Worm (Caenorhabditis elegans): Measurements from ENCODE around the gene Y39A1A.2.
A peak's percentile ranks its signal among the peaks of the same experiment; 100 is the strongest.

Y39A1A.2 gene

ce11 chrIII:10638339-10639021 is 35.1 kb upstream of the Y39A1A.2 start, which contains the start of gene Y39A1A.27:
Gene Y39A1A.27 (plus strand): TSS chrIII:10638971.
- TF ChIP-seq lsy-2 (tag; optimal IDR thresholded peaks at IDR 0.05): no peak
- TF ChIP-seq zag-1 (tag; optimal IDR thresholded peaks at IDR 0.05): no peak
- TF ChIP-seq madf-5 (GFP tag; IDR thresholded peaks at IDR 0.05): no peak
- TF ChIP-seq aha-1 (tag): peak; percentile 18

- TF ChIP-seq unc-62 (GFP tag; optimal IDR thresholded peaks at IDR 0.05 in 1 of 2) (peak in 1 of 2 experiments; percentile 92), unc-62 (tag; optimal IDR thresholded peaks at IDR 0.05) (no peak), Y75B8A.6 (GFP tag; IDR thresholded peaks at IDR 0.05) (no peak), snpc-1.2 (GFP tag; IDR thresholded peaks at IDR 0.05) (no peak), lin-38 (GFP tag; IDR thresholded peaks at IDR 0.05) (no peak), ZK546.5 (tag; optimal IDR thresholded peaks at IDR 0.05) (no peak), T20F7.1 (GFP tag; optimal IDR thresholded peaks at IDR 0.05) (no peak)
These were observed 34.6 kb upstream of the Y39A1A.2 start for ce11 chrIII:10637933-10638332.

ce11 chrIII:10636493-10637031 is 33.2 kb upstream of the Y39A1A.2 start:
- TF ChIP-seq lir-3 (tag; optimal IDR thresholded peaks at IDR 0.05) (no peak), ztf-7 (tag; optimal IDR thresholded peaks at IDR 0.05) (no peak), mes-2 (tag; optimal IDR thresholded peaks at IDR 0.05; ENCODE audit: poor library complexity, severe bottlenecking) (peak; percentile 1), mep-1 (tag; optimal IDR thresholded peaks at IDR 0.05) (peak; percentile 27), saeg-2 (GFP tag; IDR thresholded peaks at IDR 0.05) (no peak), php-3 (GFP tag; IDR thresholded peaks at IDR 0.05) (no peak), nhr-25 (tag; optimal IDR thresholded peaks at IDR 0.05; ENCODE audit: borderline replicate concordance, insufficient read depth) (peak; percentile 62), madf-5 (GFP tag; IDR thresholded peaks at IDR 0.05) (no peak), mdl-1 (tag; optimal IDR thresholded peaks at IDR 0.05) (peak; percentile 10 to 59), unc-62 (GFP tag; optimal IDR thresholded peaks at IDR 0.05 in 1 of 2) (no peak), unc-62 (tag; optimal IDR thresholded peaks at IDR 0.05) (no peak), zfp-2 (tag; optimal IDR thresholded peaks at IDR 0.05) (no peak), snpc-4 (tag; optimal IDR thresholded peaks at IDR 0.05) (no peak), nhr-41 (GFP tag; IDR thresholded peaks at IDR 0.05) (no peak), hif-1 (tag; optimal IDR thresholded peaks at IDR 0.05) (peak in 1 of 2 experiments; percentile 12), sdz-12 (GFP tag; optimal IDR thresholded peaks at IDR 0.05) (no peak), aly-2 (tag; optimal IDR thresholded peaks at IDR 0.05) (no peak), Y48G9A.11 (GFP tag; IDR thresholded peaks at IDR 0.05) (no peak), hlh-11 (tag; optimal IDR thresholded peaks at IDR 0.05) (peak; percentile 36), nhr-77 (tag; optimal IDR thresholded peaks at IDR 0.05) (no peak), ceh-28 (tag; optimal IDR thresholded peaks at IDR 0.05) (no peak), nhr-237 (tag; optimal IDR thresholded peaks at IDR 0.05) (no peak), lsy-2 (tag; optimal IDR thresholded peaks at IDR 0.05) (peak in 1 of 2 experiments; percentile 30), mxl-3 (GFP tag; optimal IDR thresholded peaks at IDR 0.05) (no peak), dmd-9 (GFP tag; IDR thresholded peaks at IDR 0.05) (no peak), dve-1 (tag; optimal IDR thresholded peaks at IDR 0.05; ENCODE audit: insufficient read depth) (peak; percentile 23), nhr-28 (tag; optimal IDR thresholded peaks at IDR 0.05) (peak; percentile 43), pha-4 (GFP tag; IDR thresholded peaks at IDR 0.05) (no peak; the same call in 1 of the 2 replicates), pha-4 (tag; optimal IDR thresholded peaks at IDR 0.05) (peak; percentile 79), Y5F2A.4 (GFP tag; optimal IDR thresholded peaks at IDR 0.05) (no peak), nhr-6 (tag; optimal IDR thresholded peaks at IDR 0.05) (peak; percentile 34), dmd-6 (GFP tag; IDR thresholded peaks at IDR 0.05) (no peak), hlh-30 (tag; optimal IDR thresholded peaks at IDR 0.05; ENCODE audit: insufficient read depth) (peak; percentile 42), F37D6.2 (tag; optimal IDR thresholded peaks at IDR 0.05) (no peak), nhr-111 (GFP tag; optimal IDR thresholded peaks at IDR 0.05) (no peak), spr-1 (tag; optimal IDR thresholded peaks at IDR 0.05) (no peak), pqm-1 (tag; optimal IDR thresholded peaks at IDR 0.05) (no peak), F49E8.2 (tag; optimal IDR thresholded peaks at IDR 0.05; ENCODE audit: borderline replicate concordance) (no peak), ZK546.5 (tag; optimal IDR thresholded peaks at IDR 0.05) (no peak)
